Worm (Caenorhabditis elegans) whole organism, early embryonic: ENCODE results near the gene T21D9.2.

ENCODE experiments used
- B0310.2 ChIP-seq: sonication (generic microtip); optimal IDR thresholded peaks from 2 replicates; lab custom pipeline; 2016; ENCODE audit warnings: mild to moderate bottlenecking, missing genetic modification characterization, missing compliant biosample characterization
- F13C5.2 ChIP-seq: sonication (generic microtip); optimal IDR thresholded peaks from 2 replicates; lab custom pipeline; 2017; ENCODE audit warnings: mild to moderate bottlenecking, missing genetic modification characterization, inconsistent platforms, missing compliant biosample characterization
- aly-1 ChIP-seq: sonication (generic microtip); optimal IDR thresholded peaks from 2 replicates; lab custom pipeline; 2016; ENCODE audit warnings: missing genetic modification characterization, missing compliant biosample characterization
- ama-1 ChIP-seq: fragments of 150-350 bp; optimal IDR thresholded peaks from 2 replicates; lab custom pipeline; 2014
- ceh-13 ChIP-seq: fragments of 200-800 bp; sonication (Bioruptor generic); optimal IDR thresholded peaks from 2 replicates; lab custom pipeline; 2018; ENCODE audit warnings: mild to moderate bottlenecking, missing genetic modification characterization, missing compliant biosample characterization
- ceh-36 ChIP-seq: sonication (generic microtip); optimal IDR thresholded peaks from 2 replicates; lab custom pipeline; 2016; ENCODE audit warnings: missing genetic modification characterization, inconsistent platforms, missing compliant biosample characterization
- ets-7 ChIP-seq: sonication (generic microtip); optimal IDR thresholded peaks from 2 replicates; lab custom pipeline; 2016; ENCODE audit warnings: missing genotype, missing genetic modification characterization, missing compliant biosample characterization
- flt-1 ChIP-seq: fragments of 200-800 bp; sonication (Bioruptor generic); IDR thresholded peaks from 2 replicates; pipeline ENCODE4 v1.3.6; 2022; ENCODE audit warnings: missing genetic modification characterization, missing compliant biosample characterization
- hmbx-1 ChIP-seq: sonication (generic microtip); optimal IDR thresholded peaks from 2 replicates; lab custom pipeline; 2016; ENCODE audit warnings: mild to moderate bottlenecking, missing genetic modification characterization, missing compliant biosample characterization
- hmg-4 ChIP-seq: fragments of 200-800 bp; sonication (Bioruptor generic); optimal IDR thresholded peaks from 2 replicates; lab custom pipeline; 2018; ENCODE audit warnings: mild to moderate bottlenecking, missing genetic modification characterization, missing compliant biosample characterization
- hnd-1 ChIP-seq: sonication (generic microtip); optimal IDR thresholded peaks from 2 replicates; lab custom pipeline; 2016; ENCODE audit warnings: missing genetic modification characterization, missing compliant biosample characterization
- pes-1 ChIP-seq: fragments of 200-800 bp; sonication (Bioruptor generic); IDR thresholded peaks from 2 replicates; pipeline ENCODE4 v1.3.6; 2022; ENCODE audit warnings: missing genetic modification reagents, missing genetic modification characterization, missing compliant biosample characterization
- scrt-1 ChIP-seq: fragments of 200-800 bp; sonication (Bioruptor generic); IDR thresholded peaks from 2 replicates; pipeline ENCODE4 v1.3.6; 2022; ENCODE audit warnings: missing genetic modification characterization, missing compliant biosample characterization
- sea-1 ChIP-seq: fragments of 200-800 bp; sonication (Bioruptor generic); conservative IDR thresholded peaks from 2 replicates; pipeline ENCODE4 v1.3.6; 2022; ENCODE audit warnings: missing genetic modification characterization, missing compliant biosample characterization
- tbx-11 ChIP-seq: fragments of 200-800 bp; sonication (Bioruptor generic); IDR thresholded peaks from 2 replicates; pipeline ENCODE4 v1.3.6; 2022; ENCODE audit warnings: missing genetic modification characterization, missing compliant biosample characterization
- tbx-37 ChIP-seq: fragments of 200-800 bp; sonication (Bioruptor generic); conservative IDR thresholded peaks from 2 replicates; pipeline ENCODE4 v1.3.6; 2022; ENCODE audit warnings: missing genetic modification reagents, missing genetic modification characterization, missing compliant biosample characterization
- tra-4 ChIP-seq: sonication (generic microtip); optimal IDR thresholded peaks from 2 replicates; lab custom pipeline; 2017; ENCODE audit warnings: missing genetic modification characterization, missing compliant biosample characterization

The T21D9.2 gene

DNA sequence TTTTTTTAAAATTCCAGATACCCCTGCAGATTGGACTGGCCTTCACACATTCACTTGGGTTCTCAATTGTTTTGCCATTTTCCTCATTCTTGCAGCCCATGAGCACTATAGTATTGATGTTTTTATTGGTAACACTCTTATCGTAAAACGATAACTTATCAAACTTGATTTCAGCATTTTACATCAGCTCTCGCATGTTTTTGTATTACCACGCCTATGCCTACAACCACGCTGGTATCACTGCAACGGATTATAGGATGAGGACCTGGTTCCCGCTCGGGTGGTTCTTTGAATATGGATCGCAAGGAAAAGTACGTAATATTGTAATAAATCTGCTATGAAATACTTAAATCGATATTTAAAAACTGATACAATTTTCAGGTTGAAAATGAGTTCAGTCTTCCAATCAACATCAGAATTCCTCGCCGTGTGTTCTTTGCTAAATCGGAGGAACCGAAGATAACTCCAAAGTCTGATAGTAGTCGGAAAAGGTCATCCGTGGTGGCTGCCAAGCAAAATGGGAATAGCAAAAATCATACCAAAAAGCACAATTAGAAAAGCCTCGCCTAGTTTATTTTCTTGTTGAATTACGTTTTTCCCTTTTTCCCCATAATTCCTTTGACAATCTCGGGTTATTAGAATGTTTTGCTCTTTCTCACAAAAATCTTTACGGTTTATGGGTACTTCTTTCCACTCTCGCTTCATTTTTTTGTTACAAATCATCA, 14.1 kb upstream of the T21D9.2 start:
- TF ChIP-seq ceh-13 (GFP tag; lab: Kevin White, UChicago), result no peak
- no peak for TF ChIP-seq ama-1 (lab: Kevin White, UChicago)
- TF ChIP-seq tbx-37 (GFP tag; lab: Robert Waterston, UW), result no peak
- no peak for TF ChIP-seq ets-7
- no peak for TF ChIP-seq hnd-1
- no peak for TF ChIP-seq tra-4 (tag; lab: Kevin White, UChicago)
- no peak for TF ChIP-seq hmbx-1 (tag; lab: Kevin White, UChicago)

DNA sequence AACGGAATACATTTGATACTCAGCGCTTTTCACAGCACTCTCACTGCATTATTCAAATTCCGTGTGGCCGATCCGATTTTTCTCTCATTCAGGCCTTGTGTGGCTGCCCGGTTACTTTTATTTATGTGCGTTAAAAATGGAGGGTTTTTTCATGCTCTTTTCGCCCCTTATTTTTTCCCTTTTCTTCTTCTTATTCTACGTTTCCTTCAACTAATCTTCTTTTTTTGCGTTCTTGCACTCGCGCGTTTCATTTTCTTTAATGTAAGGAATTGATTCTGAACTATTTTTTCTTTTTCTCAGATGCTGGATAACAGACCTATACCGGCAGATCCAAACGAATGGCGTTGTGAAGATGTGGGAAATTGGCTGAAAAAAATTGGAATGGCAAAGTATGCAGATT, 12.0 kb upstream of the T21D9.2 start, which contains the start of gene F53B1.2:
Gene F53B1.2 (plus strand): TSS at position 301 of the 400 bp plus-strand sequence.
- no peak for TF ChIP-seq tbx-11

- no peak for TF ChIP-seq hnd-1
- TF ChIP-seq sea-1 (GFP tag; lab: Robert Waterston, UW), result 0 out of 2 replicates have a peak, but pooled peaks have one; percentile 16
- 0 out of 2 replicates have a peak, but pooled peaks have one; percentile 8 for TF ChIP-seq tbx-11
- no peak for TF ChIP-seq F13C5.2 (tag; lab: Kevin White, UChicago)
- TF ChIP-seq tbx-37 (GFP tag; lab: Robert Waterston, UW), result 0 out of 2 replicates have a peak, but pooled peaks have one; percentile 23
Measured at ce11 chrX:2108182-2108581, 11.5 kb upstream of the T21D9.2 start.

DNA sequence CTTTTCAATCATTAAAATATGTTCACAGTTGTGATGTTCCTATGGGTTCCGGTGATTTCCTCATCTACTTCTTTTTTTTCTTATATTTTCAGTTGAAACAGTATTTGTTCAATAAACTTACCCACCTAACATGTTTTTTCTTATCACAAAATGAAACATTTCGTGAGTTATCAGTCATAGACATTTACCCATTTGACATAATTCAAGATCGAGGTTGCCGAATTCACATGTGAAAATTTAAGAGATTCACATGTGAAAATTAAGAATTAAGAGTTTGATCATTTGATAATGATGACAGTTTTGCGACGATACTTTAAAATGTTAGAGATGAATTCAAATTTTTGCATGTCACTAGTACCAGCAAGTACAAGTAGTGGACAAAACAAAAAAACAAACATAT, 10.7 kb upstream of the T21D9.2 start:
- TF ChIP-seq ceh-36 (tag; lab: Kevin White, UChicago) (no peak), hmbx-1 (tag; lab: Kevin White, UChicago) (no peak)

DNA sequence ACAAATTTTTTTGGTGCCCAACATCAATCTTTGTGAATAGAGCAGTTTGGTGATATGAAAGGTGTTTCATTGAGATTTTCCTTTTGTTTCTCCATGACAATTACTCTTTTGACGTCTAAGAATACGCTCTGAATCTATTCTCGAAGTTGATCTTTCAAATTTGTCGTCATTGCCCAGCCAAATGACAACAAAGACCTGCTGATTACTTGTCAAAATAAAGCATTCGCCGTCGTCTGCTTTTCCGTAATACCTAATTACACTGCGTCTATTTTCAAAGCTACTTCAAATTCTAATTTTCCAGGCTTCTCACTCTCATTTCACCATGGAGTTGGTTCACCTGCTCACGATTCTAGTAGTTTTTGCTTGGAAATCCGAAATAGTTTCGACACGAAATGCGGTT, 8.6 kb upstream of the T21D9.2 start, which contains the start of gene F53B1.3:
Gene F53B1.3 (plus strand): TSS at position 301 of the 400 bp plus-strand sequence.
- TF ChIP-seq ceh-13 (GFP tag; lab: Kevin White, UChicago) (no peak), pes-1 (GFP tag; lab: Robert Waterston, UW) (no peak), hmg-4 (GFP tag; lab: Kevin White, UChicago) (no peak), ama-1 (lab: Kevin White, UChicago) (no peak), B0310.2 (tag; lab: Kevin White, UChicago) (no peak)

ce11 chrX:2099002-2099401, 2.3 kb upstream of the T21D9.2 start:
- no peak for TF ChIP-seq ceh-36 (tag; lab: Kevin White, UChicago)
- TF ChIP-seq tbx-37 (GFP tag; lab: Robert Waterston, UW), result no peak
- no peak for TF ChIP-seq pes-1 (GFP tag; lab: Robert Waterston, UW)
- no peak for TF ChIP-seq ama-1 (lab: Kevin White, UChicago)
- no peak for TF ChIP-seq tbx-11
- TF ChIP-seq ets-7, result no peak
- no peak for TF ChIP-seq ceh-13 (GFP tag; lab: Kevin White, UChicago)
- no peak for TF ChIP-seq tra-4 (tag; lab: Kevin White, UChicago)
- no peak for TF ChIP-seq hmbx-1 (tag; lab: Kevin White, UChicago)
- no peak for TF ChIP-seq hnd-1
- TF ChIP-seq B0310.2 (tag; lab: Kevin White, UChicago), result no peak
- no peak for TF ChIP-seq F13C5.2 (tag; lab: Kevin White, UChicago)

DNA sequence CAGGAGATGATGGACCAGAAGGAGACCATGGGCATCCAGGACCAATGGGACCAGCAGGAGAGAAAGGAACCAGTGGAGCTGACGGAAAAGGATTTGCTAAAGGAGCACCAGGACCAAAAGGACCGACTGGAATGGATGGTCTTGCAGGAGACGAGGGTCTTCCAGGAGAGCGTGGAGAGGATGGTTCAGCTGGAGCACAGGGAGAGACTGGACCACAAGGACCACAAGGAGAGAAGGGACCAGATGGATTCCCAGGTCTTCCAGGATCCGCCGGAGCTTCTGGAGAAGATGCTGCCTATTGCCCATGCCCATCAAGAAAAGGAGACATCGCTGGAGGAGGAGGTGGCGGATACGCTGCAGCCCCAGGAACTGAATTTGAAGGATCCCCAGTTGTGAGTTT, 2.6 kb downstream of the T21D9.2 start:
- TF ChIP-seq B0310.2 (tag; lab: Kevin White, UChicago) (no peak), hmbx-1 (tag; lab: Kevin White, UChicago) (no peak), hnd-1 (no peak), tbx-37 (GFP tag; lab: Robert Waterston, UW) (no peak), scrt-1 (GFP tag; lab: Robert Waterston, UW) (no peak), ama-1 (lab: Kevin White, UChicago) (no peak), hmg-4 (GFP tag; lab: Kevin White, UChicago) (no peak), tbx-11 (no peak), pes-1 (GFP tag; lab: Robert Waterston, UW) (no peak), flt-1 (no peak), ets-7 (no peak), ceh-36 (tag; lab: Kevin White, UChicago) (no peak), ceh-13 (GFP tag; lab: Kevin White, UChicago) (no peak), aly-1 (no peak), F13C5.2 (tag; lab: Kevin White, UChicago) (no peak), tra-4 (tag; lab: Kevin White, UChicago) (no peak)

- no peak for TF ChIP-seq hmbx-1 (tag; lab: Kevin White, UChicago)
- TF ChIP-seq scrt-1 (GFP tag; lab: Robert Waterston, UW), result no peak
- no peak for TF ChIP-seq ets-7
- no peak for TF ChIP-seq sea-1 (GFP tag; lab: Robert Waterston, UW)
- TF ChIP-seq tra-4 (tag; lab: Kevin White, UChicago), result no peak
- TF ChIP-seq aly-1, result no peak
- TF ChIP-seq tbx-37 (GFP tag; lab: Robert Waterston, UW), result no peak
- no peak for TF ChIP-seq hmg-4 (GFP tag; lab: Kevin White, UChicago)
- TF ChIP-seq ceh-36 (tag; lab: Kevin White, UChicago), result no peak
- TF ChIP-seq tbx-11, result no peak
- TF ChIP-seq F13C5.2 (tag; lab: Kevin White, UChicago), result no peak
- TF ChIP-seq flt-1, result no peak
- no peak for TF ChIP-seq ama-1 (lab: Kevin White, UChicago)
- no peak for TF ChIP-seq hnd-1
- TF ChIP-seq B0310.2 (tag; lab: Kevin White, UChicago), result no peak
- TF ChIP-seq pes-1 (GFP tag; lab: Robert Waterston, UW), result no peak
- TF ChIP-seq ceh-13 (GFP tag; lab: Kevin White, UChicago), result no peak
Measured at ce11 chrX:2093169-2093568, 3.5 kb downstream of the T21D9.2 start, which contains the start of gene col-164. TSS of gene col-164 (plus strand) at chrX:2093469.
